Fruit fly (Drosophila melanogaster) whole organism, wandering third instar larva: ENCODE results near the gene CG5149.

Source experiments
- Abd-B ChIP-seq: fragments of >200 bp; optimal IDR thresholded peaks from 2 replicates; lab custom pipeline; 2017; ENCODE audit warnings: missing biosample characterization, missing genetic modification characterization
- CG32264 ChIP-seq: fragments of 200-800 bp; sonication (Bioruptor generic); optimal IDR thresholded peaks from 2 replicates; lab custom pipeline; 2016; ENCODE audit warnings: missing biosample characterization, missing genetic modification characterization
- CG9705 ChIP-seq: fragments of 200-800 bp; sonication (Bioruptor generic); optimal IDR thresholded peaks from 2 replicates; lab custom pipeline; 2018; ENCODE audit warnings: missing biosample characterization, mild to moderate bottlenecking, missing genetic modification characterization
- CrebA ChIP-seq: fragments of 200-800 bp; sonication (Bioruptor generic); optimal IDR thresholded peaks from 2 replicates; lab custom pipeline; 2016; ENCODE audit warnings: missing biosample characterization, mild to moderate bottlenecking, missing genetic modification characterization, borderline replicate concordance
- Dfd ChIP-seq: fragments of >200 bp; optimal IDR thresholded peaks from 2 replicates; lab custom pipeline; 2017; ENCODE audit warnings: missing biosample characterization, missing genetic modification characterization
- Dif ChIP-seq: fragments of 200-275, 200-300 bp; sonication (Bioruptor generic); optimal IDR thresholded peaks from 2 replicates; lab custom pipeline; 2018; ENCODE audit warnings: missing biosample characterization, missing genetic modification characterization; ENCODE audit not compliant: partially characterized antibody
- GATAd ChIP-seq: sonication (Bioruptor generic); optimal IDR thresholded peaks from 2 replicates; lab custom pipeline; 2016; ENCODE audit warnings: missing biosample characterization, missing genetic modification characterization
- HLH106 ChIP-seq: fragments of 200-800 bp; optimal IDR thresholded peaks from 3 replicates; lab custom pipeline; 2019; ENCODE audit warnings: missing biosample characterization, mild to moderate bottlenecking, missing genetic modification characterization, moderate library complexity
- Hnf4 ChIP-seq: fragments of 200-800 bp; sonication (Bioruptor generic); optimal IDR thresholded peaks from 2 replicates; lab custom pipeline; 2016; ENCODE audit warnings: missing biosample characterization, mild to moderate bottlenecking, missing genetic modification characterization
- Hr78 ChIP-seq: fragments of >200 bp; optimal IDR thresholded peaks from 2 replicates; lab custom pipeline; 2017; ENCODE audit warnings: missing biosample characterization, missing genetic modification characterization
- Hr83 ChIP-seq: fragments of 200-300 bp; sonication (Bioruptor generic); optimal IDR thresholded peaks from 2 replicates; lab custom pipeline; 2016; ENCODE audit warnings: missing biosample characterization, mild to moderate bottlenecking, missing genetic modification characterization, moderate library complexity; ENCODE audit not compliant: poor library complexity, severe bottlenecking
- Jra ChIP-seq: sonication (Bioruptor generic); optimal IDR thresholded peaks from 2 replicates; lab custom pipeline; 2016; ENCODE audit warnings: missing biosample characterization, missing genetic modification characterization
- Mio ChIP-seq: sonication (Bioruptor generic); optimal IDR thresholded peaks from 2 replicates; lab custom pipeline; 2016; ENCODE audit warnings: missing biosample characterization, missing genetic modification characterization
- Myc ChIP-seq: fragments of >200 bp; optimal IDR thresholded peaks from 2 replicates; lab custom pipeline; 2017
- N ChIP-seq: fragments of >200 bp; optimal IDR thresholded peaks from 2 replicates; lab custom pipeline; 2018; ENCODE audit warnings: missing biosample characterization, missing external identifiers, missing genetic modification characterization
- OdsH ChIP-seq: fragments of 200-800 bp; sonication (Bioruptor generic); optimal IDR thresholded peaks from 2 replicates; lab custom pipeline; 2016; ENCODE audit warnings: missing biosample characterization, mild to moderate bottlenecking, missing genetic modification characterization
- Rel ChIP-seq, 2 experiments: fragments of 200-800 bp; sonication (Bioruptor generic) in 1 of 2; optimal IDR thresholded peaks; 2 replicates in 1 of 2; 3 replicates in 1 of 2; lab custom pipeline; 2016 to 2019; ENCODE audit warnings: mild to moderate bottlenecking in 2 of 2, missing biosample characterization in 2 of 2, missing genetic modification characterization in 2 of 2, moderate library complexity in 1 of 2
- Sp1 ChIP-seq: fragments of 200-800 bp; sonication (Bioruptor generic); optimal IDR thresholded peaks from 3 replicates; lab custom pipeline; 2019; ENCODE audit warnings: missing biosample characterization, mild to moderate bottlenecking, missing genetic modification characterization, moderate library complexity
- Vsx2 ChIP-seq: fragments of 200-300, 225-300 bp; sonication (Bioruptor generic); optimal IDR thresholded peaks from 2 replicates; lab custom pipeline; 2018; ENCODE audit warnings: missing biosample characterization, missing genetic modification characterization; ENCODE audit not compliant: partially characterized antibody
- br ChIP-seq: fragments of 200-800 bp; sonication (Bioruptor generic); optimal IDR thresholded peaks from 2 replicates; lab custom pipeline; 2016; ENCODE audit warnings: missing biosample characterization, missing genetic modification characterization
- brk ChIP-seq: fragments of 200-800 bp; sonication (Bioruptor generic); optimal IDR thresholded peaks from 2 replicates; lab custom pipeline; 2016; ENCODE audit warnings: missing biosample characterization, mild to moderate bottlenecking, missing genetic modification characterization
- dl ChIP-seq, 2 experiments: fragments of 175-275, 200-275 bp in 1 of 2; fragments of 200-275 bp in 1 of 2; sonication (Bioruptor generic); optimal IDR thresholded peaks; lab custom pipeline; 2018; ENCODE audit warnings: mild to moderate bottlenecking in 2 of 2, missing biosample characterization in 2 of 2, missing genetic modification characterization in 2 of 2, moderate library complexity in 2 of 2; ENCODE audit not compliant: partially characterized antibody in 2 of 2, insufficient read depth in 1 of 2
- dmrt93B ChIP-seq: fragments of 200-800 bp; sonication (Bioruptor generic); optimal IDR thresholded peaks from 2 replicates; lab custom pipeline; 2018; ENCODE audit warnings: missing biosample characterization, mild to moderate bottlenecking, missing genetic modification characterization
- dsf ChIP-seq: sonication (Bioruptor generic); optimal IDR thresholded peaks from 2 replicates; lab custom pipeline; 2016; ENCODE audit warnings: missing biosample characterization, missing genetic modification characterization, borderline replicate concordance
- ey ChIP-seq: fragments of 200-800 bp; sonication (Bioruptor generic); optimal IDR thresholded peaks from 2 replicates; lab custom pipeline; 2016; ENCODE audit warnings: missing biosample characterization, missing genetic modification characterization
- foxo ChIP-seq, 2 experiments: fragments of 200-800 bp; sonication (Bioruptor generic); optimal IDR thresholded peaks; 2 replicates in 1 of 2; 3 replicates in 1 of 2; lab custom pipeline; 2016 to 2017; ENCODE audit warnings: missing biosample characterization in 2 of 2, missing genetic modification characterization in 2 of 2
- fru ChIP-seq: fragments of 200-800 bp; sonication (Bioruptor generic); optimal IDR thresholded peaks from 3 replicates; lab custom pipeline; 2016; ENCODE audit warnings: missing biosample characterization, mild to moderate bottlenecking, missing genetic modification characterization
- h ChIP-seq: fragments of 200-800 bp; sonication (Bioruptor generic); optimal IDR thresholded peaks from 3 replicates; lab custom pipeline; 2016; ENCODE audit warnings: missing biosample characterization, mild to moderate bottlenecking, missing genetic modification characterization
- jim ChIP-seq: fragments of 175-275, 200-325 bp; sonication (Bioruptor generic); optimal IDR thresholded peaks from 2 replicates; lab custom pipeline; 2016; ENCODE audit warnings: missing biosample characterization, mild to moderate bottlenecking, missing genetic modification characterization
- lola ChIP-seq: fragments of >200 bp; optimal IDR thresholded peaks from 2 replicates; lab custom pipeline; 2017; ENCODE audit warnings: missing biosample characterization, missing genetic modification characterization
- pan ChIP-seq: fragments of >200 bp; optimal IDR thresholded peaks from 2 replicates; lab custom pipeline; 2017
- psq ChIP-seq: fragments of 200-800 bp; sonication (Bioruptor generic); optimal IDR thresholded peaks from 3 replicates; lab custom pipeline; 2017; ENCODE audit warnings: missing biosample characterization, mild to moderate bottlenecking, missing genetic modification characterization, moderate library complexity
- rgr ChIP-seq: fragments of 200-800 bp; sonication (Bioruptor generic); optimal IDR thresholded peaks from 3 replicates; lab custom pipeline; 2016; ENCODE audit warnings: missing biosample characterization, mild to moderate bottlenecking, missing genetic modification characterization
- sage ChIP-seq: fragments of 200-800 bp; sonication (Bioruptor generic); optimal IDR thresholded peaks from 2 replicates; lab custom pipeline; 2016; ENCODE audit warnings: missing biosample characterization, mild to moderate bottlenecking, missing genetic modification characterization
- sv ChIP-seq: fragments of 200-800 bp; sonication (Bioruptor generic); optimal IDR thresholded peaks from 3 replicates; lab custom pipeline; 2016; ENCODE audit warnings: missing biosample characterization, missing genetic modification characterization
- tai ChIP-seq: sonication (Bioruptor generic); optimal IDR thresholded peaks from 2 replicates; lab custom pipeline; 2016; ENCODE audit warnings: missing biosample characterization, missing genetic modification characterization
- usp ChIP-seq: fragments of >200 bp; optimal IDR thresholded peaks from 2 replicates; lab custom pipeline; 2017; ENCODE audit warnings: missing biosample characterization, missing genetic modification characterization
- woc ChIP-seq: sonication (Bioruptor generic); optimal IDR thresholded peaks from 2 replicates; lab custom pipeline; 2016; ENCODE audit warnings: missing biosample characterization, mild to moderate bottlenecking, missing genetic modification characterization

Gene CG5149

dm6 chr2L:7435475-7435874, 47.4 kb upstream of the CG5149 start:
- no peak for TF ChIP-seq Mio (GFP tag; lab: Kevin White, UChicago)

dm6 chr2L:7434737-7435356, 46.8 kb upstream of the CG5149 start:
- TF ChIP-seq dl (GFP tag; optimal IDR thresholded peaks at IDR 0.05; lab: Kevin White, UChicago; ENCODE audit: insufficient read depth in 1 of 2, partially characterized antibody in 2 of 2) (no peak), woc (GFP tag; lab: Kevin White, UChicago) (no peak), h (peak; percentile 3), Hnf4 (GFP tag; lab: Kevin White, UChicago) (peak; percentile 62), Dif (GFP tag; lab: Kevin White, UChicago) (no peak), CrebA (GFP tag; lab: Kevin White, UChicago) (no peak), CG9705 (GFP tag; lab: Kevin White, UChicago) (no peak), dsf (GFP tag; lab: Kevin White, UChicago) (no peak), rgr (GFP tag; lab: Kevin White, UChicago) (peak; percentile 37), sage (GFP tag; lab: Kevin White, UChicago) (no peak), Jra (no peak), Hr83 (GFP tag; lab: Kevin White, UChicago) (no peak), ey (GFP tag; lab: Kevin White, UChicago) (peak; percentile 8), HLH106 (tag; lab: Kevin White, UChicago) (peak; percentile 36), Hr78 (GFP tag; lab: Kevin White, UChicago) (no peak), pan (lab: Kevin White, UChicago) (no peak), Rel (GFP tag; optimal IDR thresholded peaks at IDR 0.05; lab: Kevin White, UChicago) (no peak), Rel (tag; optimal IDR thresholded peaks at IDR 0.05; lab: Kevin White, UChicago) (peak; percentile 4), lola (GFP tag; lab: Kevin White, UChicago) (no peak), GATAd (GFP tag; lab: Kevin White, UChicago) (no peak), N (GFP tag; lab: Kevin White, UChicago) (no peak), Abd-B (GFP tag; lab: Kevin White, UChicago) (no peak), fru (GFP tag; lab: Kevin White, UChicago) (peak; percentile 7), br (GFP tag; lab: Kevin White, UChicago) (no peak), Dfd (GFP tag; lab: Kevin White, UChicago) (no peak), Sp1 (GFP tag; lab: Kevin White, UChicago) (peak; percentile 50), CG32264 (no peak), usp (GFP tag; lab: Kevin White, UChicago) (no peak), tai (GFP tag; lab: Kevin White, UChicago) (no peak), dmrt93B (GFP tag; lab: Kevin White, UChicago) (no peak), OdsH (GFP tag; lab: Kevin White, UChicago) (peak; percentile 50), jim (no peak), psq (GFP tag; lab: Kevin White, UChicago) (peak; percentile 7), sv (GFP tag; lab: Kevin White, UChicago) (no peak), Mio (GFP tag; lab: Kevin White, UChicago) (no peak), foxo (GFP tag; optimal IDR thresholded peaks at IDR 0.05; lab: Kevin White, UChicago) (peak in 1 of 2 experiments; percentile 50), Myc (lab: Kevin White, UChicago) (no peak), brk (peak; percentile 12), Vsx2 (GFP tag; lab: Kevin White, UChicago) (no peak)
